Worm (Caenorhabditis elegans) whole organism, young adult: ENCODE measurements around the gene glp-1.

Experiments
- B0019.2 ChIP-seq: fragments of 200-800 bp; sonication (Bioruptor generic); conservative IDR thresholded peaks from 2 replicates; pipeline ENCODE4 v1.3.6; 2022; ENCODE audit warnings: missing genetic modification reagents, missing genetic modification characterization, missing compliant biosample characterization
- F22D6.2 ChIP-seq: sonication (generic microtip); optimal IDR thresholded peaks from 2 replicates; lab custom pipeline; 2016; ENCODE audit warnings: mild to moderate bottlenecking, missing genetic modification characterization, missing compliant biosample characterization
- F23B12.7 ChIP-seq: sonication (generic microtip); optimal IDR thresholded peaks from 2 replicates; lab custom pipeline; 2017; ENCODE audit warnings: missing genetic modification characterization, mild to moderate bottlenecking, missing compliant biosample characterization, antibody characterized with exemption, moderate library complexity; ENCODE audit not compliant: insufficient read depth
- F39B2.1 ChIP-seq: fragments of 200-800 bp; sonication (Bioruptor generic); IDR thresholded peaks from 2 replicates; pipeline ENCODE4 v1.3.6; 2022; ENCODE audit warnings: missing genetic modification reagents, missing genetic modification characterization, missing compliant biosample characterization
- K11D2.4 ChIP-seq: fragments of 200-800 bp; sonication (Bioruptor generic); IDR thresholded peaks from 2 replicates; pipeline ENCODE4 v1.3.6; 2022; ENCODE audit warnings: missing genetic modification reagents, missing genetic modification characterization, missing compliant biosample characterization
- Y53F4B.3 ChIP-seq: fragments of 200-800 bp; sonication (Bioruptor generic); IDR thresholded peaks from 2 replicates; pipeline ENCODE4 v1.3.6; 2022; ENCODE audit warnings: missing genetic modification reagents, missing genetic modification characterization, missing compliant biosample characterization
- Y53G8AR.9 ChIP-seq: fragments of 200-800 bp; sonication (Bioruptor generic); conservative IDR thresholded peaks from 2 replicates; pipeline ENCODE4 v1.3.6; 2022; ENCODE audit warnings: missing genetic modification reagents, missing genetic modification characterization, missing compliant biosample characterization
- akir-1 ChIP-seq: fragments of 200-800 bp; sonication (Bioruptor generic); optimal IDR thresholded peaks from 2 replicates; lab custom pipeline; 2018; ENCODE audit warnings: mild to moderate bottlenecking, missing genetic modification characterization, moderate library complexity, missing compliant biosample characterization
- ama-1 ChIP-seq, 3 experiments: fragments of 150-350 bp in 1 of 3; sonication (generic microtip) in 2 of 3; optimal IDR thresholded peaks; 2 replicates each; lab custom pipeline; 2014 to 2018; ENCODE audit warnings: missing biosample characterization in 2 of 3, missing genetic modification characterization in 2 of 3, missing genetic modification reagents in 2 of 3
- athp-1 ChIP-seq: sonication (generic microtip); optimal IDR thresholded peaks from 2 replicates; lab custom pipeline; 2017; ENCODE audit warnings: mild to moderate bottlenecking, missing genetic modification characterization, missing compliant biosample characterization
- bed-2 ChIP-seq: fragments of 200-800 bp; sonication (Bioruptor generic); IDR thresholded peaks from 2 replicates; pipeline ENCODE4 v1.3.6; 2022; ENCODE audit warnings: missing genetic modification reagents, missing genetic modification characterization, missing compliant biosample characterization
- ceh-40 ChIP-seq: fragments of 200-800 bp; sonication (Bioruptor generic); IDR thresholded peaks from 2 replicates; pipeline ENCODE4 v1.3.6; 2022; ENCODE audit warnings: missing genetic modification characterization, missing compliant biosample characterization
- die-1 ChIP-seq: sonication (generic microtip); optimal IDR thresholded peaks from 2 replicates; lab custom pipeline; 2016; ENCODE audit warnings: missing genotype, mild to moderate bottlenecking, missing genetic modification characterization, missing compliant biosample characterization
- dox-1 ChIP-seq: fragments of 200-800 bp; sonication (Bioruptor generic); IDR thresholded peaks from 2 replicates; pipeline ENCODE4 v1.3.6; 2022; ENCODE audit warnings: missing genetic modification reagents, missing genetic modification characterization, missing compliant biosample characterization
- egrh-3 ChIP-seq: fragments of 200-800 bp; sonication (Bioruptor generic); IDR thresholded peaks from 2 replicates; pipeline ENCODE4 v1.3.6; 2022; ENCODE audit warnings: missing genetic modification reagents, missing genetic modification characterization, missing compliant biosample characterization
- ekl-4 ChIP-seq: fragments of 200-800 bp; sonication (Bioruptor generic); IDR thresholded peaks from 2 replicates; pipeline ENCODE4 v1.3.6; 2022; ENCODE audit warnings: missing genetic modification reagents, missing genetic modification characterization, missing compliant biosample characterization
- hmg-1.2 ChIP-seq: fragments of 200-800 bp; sonication (Bioruptor generic); IDR thresholded peaks from 2 replicates; pipeline ENCODE4 v1.3.6; 2022; ENCODE audit warnings: missing genetic modification reagents, missing genetic modification characterization, missing compliant biosample characterization
- lag-1 ChIP-seq: fragments of 200-800 bp; sonication (Bioruptor generic); IDR thresholded peaks from 2 replicates; pipeline ENCODE4 v1.3.6; 2022; ENCODE audit warnings: missing genetic modification reagents, missing genetic modification characterization, missing compliant biosample characterization
- let-607 ChIP-seq, 2 experiments: fragments of 200-800 bp in 1 of 2; sonication (Bioruptor generic) in 1 of 2; sonication (generic microtip) in 1 of 2; optimal IDR thresholded peaks; 2 replicates each; lab custom pipeline; 2016 to 2018; ENCODE audit warnings: mild to moderate bottlenecking in 2 of 2, missing compliant biosample characterization in 2 of 2, missing genetic modification characterization in 2 of 2, moderate library complexity in 2 of 2, missing genotype in 1 of 2
- nfya-1 ChIP-seq: sonication (generic microtip); optimal IDR thresholded peaks from 2 replicates; lab custom pipeline; 2017; ENCODE audit warnings: antibody characterized with exemption, missing compliant biosample characterization, missing genetic modification characterization, borderline replicate concordance; ENCODE audit not compliant: insufficient read depth
- nfyb-1 ChIP-seq: fragments of 200-800 bp; sonication (Bioruptor generic); IDR thresholded peaks from 2 replicates; pipeline ENCODE4 v1.3.6; 2022; ENCODE audit warnings: missing genetic modification reagents, missing genetic modification characterization, missing compliant biosample characterization
- nhr-27 ChIP-seq: fragments of 200-800 bp; sonication (Bioruptor generic); optimal IDR thresholded peaks from 2 replicates; lab custom pipeline; 2018; ENCODE audit warnings: mild to moderate bottlenecking, missing genetic modification characterization, moderate library complexity, missing compliant biosample characterization
- nhr-80 ChIP-seq: sonication (generic microtip); optimal IDR thresholded peaks from 2 replicates; lab custom pipeline; 2016; ENCODE audit warnings: missing genetic modification characterization, missing compliant biosample characterization
- nhr-90 ChIP-seq: sonication (generic microtip); optimal IDR thresholded peaks from 2 replicates; lab custom pipeline; 2016; ENCODE audit warnings: missing genotype, mild to moderate bottlenecking, missing genetic modification characterization, missing compliant biosample characterization
- somi-1 ChIP-seq: fragments of 200-800 bp; sonication (Bioruptor generic); optimal IDR thresholded peaks from 2 replicates; lab custom pipeline; 2018; ENCODE audit warnings: mild to moderate bottlenecking, missing genetic modification characterization, missing compliant biosample characterization
- tbp1 ChIP-seq: fragments of 200-800 bp; sonication (Bioruptor generic); optimal IDR thresholded peaks from 2 replicates; lab custom pipeline; 2018; ENCODE audit warnings: mild to moderate bottlenecking, missing genetic modification characterization, missing compliant biosample characterization
- tlf-1 ChIP-seq: fragments of 200-800 bp; sonication (Bioruptor generic); optimal IDR thresholded peaks from 2 replicates; lab custom pipeline; 2018; ENCODE audit warnings: mild to moderate bottlenecking, missing genetic modification characterization, missing compliant biosample characterization
- unc-130 ChIP-seq: sonication (generic microtip); optimal IDR thresholded peaks from 2 replicates; lab custom pipeline; 2016; ENCODE audit warnings: missing genetic modification reagents, missing genetic modification characterization, missing compliant biosample characterization
- unc-62 ChIP-seq: fragments of 150-350 bp; optimal IDR thresholded peaks from 2 replicates; lab custom pipeline; 2014; ENCODE audit warnings: missing biosample characterization, missing genetic modification reagents, missing genetic modification characterization
- zim-3 ChIP-seq: sonication (generic microtip); optimal IDR thresholded peaks from 2 replicates; lab custom pipeline; 2017; ENCODE audit warnings: mild to moderate bottlenecking, missing genetic modification characterization, moderate library complexity, missing compliant biosample characterization
- ztf-22 ChIP-seq: fragments of 200-800 bp; sonication (Bioruptor generic); optimal IDR thresholded peaks from 2 replicates; lab custom pipeline; 2018; ENCODE audit warnings: mild to moderate bottlenecking, missing genetic modification characterization, moderate library complexity, missing compliant biosample characterization

The glp-1 gene

DNA sequence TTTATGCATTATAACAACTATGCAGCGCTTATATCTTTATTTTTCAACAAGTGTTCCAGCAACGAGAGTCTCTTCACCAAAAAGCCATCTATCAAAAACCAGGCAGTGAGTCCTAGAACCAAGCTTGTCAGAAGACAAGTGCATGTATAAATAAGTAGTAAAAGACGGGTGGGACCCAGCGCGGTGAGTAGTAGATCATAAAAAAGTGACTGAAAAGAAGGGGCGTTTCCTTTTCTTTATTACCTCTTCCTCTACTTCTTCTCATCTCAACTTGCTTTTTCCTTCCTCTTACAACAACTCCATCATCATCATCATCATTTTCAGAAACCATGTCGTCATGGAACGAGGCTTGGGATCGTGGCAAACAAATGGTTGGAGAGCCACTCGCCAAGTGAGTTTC lies 44.5 kb downstream of the glp-1 start, which contains the start of gene eat-4:
Gene eat-4 (plus strand): TSS at position 301 of the 400 bp plus-strand sequence.
- no peak for TF ChIP-seq bed-2
- TF ChIP-seq ekl-4: no peak
- no peak for TF ChIP-seq egrh-3 (GFP tag; lab: Robert Waterston, UW)
- TF ChIP-seq nhr-90 (tag; lab: Kevin White, UChicago): no peak
- TF ChIP-seq F22D6.2 (tag; lab: Kevin White, UChicago): no peak

- no peak for TF ChIP-seq K11D2.4
- no peak for TF ChIP-seq nfya-1 (tag; lab: Kevin White, UChicago)
- TF ChIP-seq, all 124 proteins: peak for 0
Observed at ce11 chrIII:9138601-9139000, 46.6 kb downstream of the glp-1 start, which contains the start of gene ZK512.7. Gene ZK512.7 (minus strand): TSS chrIII:9138701.

ce11 chrIII:9143911-9144310 lies 51.9 kb downstream of the glp-1 start, which contains the start of gene ZK512.11:
Gene ZK512.11 (plus strand): TSS chrIII:9144211.
- no peak for TF ChIP-seq tbp1
- TF ChIP-seq B0019.2: no peak
- TF ChIP-seq tlf-1 (GFP tag; lab: Kevin White, UChicago): no peak
- no peak for TF ChIP-seq die-1 (tag; lab: Kevin White, UChicago)
- TF ChIP-seq F39B2.1 (GFP tag; lab: Robert Waterston, UW): no peak
- no peak for TF ChIP-seq F22D6.2 (tag; lab: Kevin White, UChicago)
- no peak for TF ChIP-seq nhr-27 (tag; lab: Kevin White, UChicago)

DNA sequence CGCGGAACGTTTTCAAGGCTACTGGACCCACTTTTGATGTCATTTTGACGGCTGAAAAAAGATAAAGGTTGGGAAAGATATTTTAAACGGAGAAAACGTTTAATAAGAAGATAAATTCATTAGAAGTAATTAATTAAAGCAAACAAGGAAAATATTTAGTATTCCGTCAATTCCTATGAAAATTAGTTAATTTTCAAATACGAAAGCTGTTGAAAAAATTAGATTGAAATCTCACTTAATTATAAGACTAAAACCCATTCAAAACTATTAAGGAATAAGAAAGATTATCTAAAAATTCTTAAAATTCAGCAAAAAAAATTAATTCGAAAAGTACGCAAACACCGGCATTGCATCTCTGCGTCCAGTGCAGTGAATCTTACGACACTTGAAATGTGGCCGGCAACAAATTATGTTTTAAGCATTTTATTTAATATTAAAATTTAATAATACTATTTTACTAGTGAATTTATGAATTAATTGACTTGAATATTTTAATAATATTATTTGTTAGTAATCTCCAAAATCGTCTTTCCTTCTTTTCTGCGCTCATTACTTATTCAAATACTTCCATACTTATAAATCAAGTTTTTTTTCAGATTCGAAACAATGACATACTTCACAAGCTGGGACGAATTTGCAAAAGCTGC lies 52.8 kb downstream of the glp-1 start, which contains the start of the genes ZK512.2 and ZK512.4:
Gene ZK512.2 (minus strand): TSS at position 51 of the 647 bp plus-strand sequence.
Gene ZK512.4 (plus strand): TSS at position 597 of the 647 bp plus-strand sequence.
- TF ChIP-seq zim-3 (tag; lab: Kevin White, UChicago): no peak
- TF ChIP-seq let-607 (tag; optimal IDR thresholded peaks at IDR 0.05; lab: Kevin White, UChicago): peak in 1 of 2 experiments; percentile 0
- no peak for TF ChIP-seq ztf-22 (GFP tag; lab: Kevin White, UChicago)
- TF ChIP-seq F23B12.7 (tag; lab: Kevin White, UChicago): peak; percentile 55
- TF ChIP-seq unc-130: no peak
- no peak for TF ChIP-seq Y53G8AR.9 (GFP tag; lab: Robert Waterston, UW)
- TF ChIP-seq ceh-40 (GFP tag; lab: Robert Waterston, UW): no peak
- no peak for TF ChIP-seq unc-62 (GFP tag; lab: Kevin White, UChicago)
- no peak for TF ChIP-seq akir-1 (GFP tag; lab: Kevin White, UChicago)
- no peak for TF ChIP-seq hmg-1.2 (GFP tag; lab: Robert Waterston, UW)
- TF ChIP-seq dox-1: no peak

DNA sequence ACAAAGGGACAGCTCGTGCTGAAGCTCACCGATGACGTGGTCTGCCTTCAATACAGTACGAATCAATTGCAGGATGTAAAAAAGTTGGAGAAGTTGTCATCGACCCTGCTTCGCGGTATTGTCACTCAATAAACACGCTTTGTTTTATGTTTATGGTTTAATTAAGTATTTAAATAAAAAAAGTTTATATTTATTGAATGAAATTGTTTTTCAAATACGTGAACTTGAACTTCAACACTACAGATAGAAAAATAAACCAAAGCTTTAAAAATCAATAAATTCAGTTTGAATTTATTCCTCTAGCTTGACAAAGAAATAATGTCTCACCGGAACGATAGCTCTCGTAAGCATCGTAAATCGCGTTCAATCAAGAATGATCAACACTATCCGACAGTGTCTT lies 53.7 kb downstream of the glp-1 start, which contains the start of gene ZK512.8:
Gene ZK512.8 (plus strand): TSS at position 301 of the 400 bp plus-strand sequence.
- TF ChIP-seq nfya-1 (tag; lab: Kevin White, UChicago) (no peak), somi-1 (GFP tag; lab: Kevin White, UChicago) (no peak), ama-1 (optimal IDR thresholded peaks at IDR 0.05; lab: Kevin White, UChicago) (no peak), ama-1 (GFP tag; optimal IDR thresholded peaks at IDR 0.05; lab: Kevin White, UChicago) (no peak), Y53F4B.3 (no peak), athp-1 (tag; lab: Kevin White, UChicago) (no peak), lag-1 (GFP tag; lab: Robert Waterston, UW) (no peak), nfyb-1 (GFP tag; lab: Robert Waterston, UW) (no peak), die-1 (tag; lab: Kevin White, UChicago) (no peak), nhr-80 (tag; lab: Kevin White, UChicago) (no peak), F39B2.1 (GFP tag; lab: Robert Waterston, UW) (no peak)
